Fruit fly (Drosophila melanogaster) whole organism: ENCODE measurements around the gene mRRF1.

Source experiments
- CG8478 ChIP-seq: fragments of >200 bp; optimal IDR thresholded peaks from 2 replicates; lab custom pipeline; 2018; ENCODE audit warnings: inconsistent platforms
- Dll ChIP-seq: fragments of >200 bp; optimal IDR thresholded peaks from 2 replicates; lab custom pipeline; 2017
- EcR ChIP-seq, 2 experiments: fragments of >200 bp; optimal IDR thresholded peaks; 2 replicates each; lab custom pipeline; 2017; ENCODE audit warnings: missing biosample characterization in 2 of 2, missing genetic modification characterization in 2 of 2, missing genetic modification reagents in 2 of 2
- usp ChIP-seq: fragments of >200 bp; optimal IDR thresholded peaks from 2 replicates; lab custom pipeline; 2017; ENCODE audit warnings: missing biosample characterization, missing genetic modification characterization, mixed read lengths

DNA sequence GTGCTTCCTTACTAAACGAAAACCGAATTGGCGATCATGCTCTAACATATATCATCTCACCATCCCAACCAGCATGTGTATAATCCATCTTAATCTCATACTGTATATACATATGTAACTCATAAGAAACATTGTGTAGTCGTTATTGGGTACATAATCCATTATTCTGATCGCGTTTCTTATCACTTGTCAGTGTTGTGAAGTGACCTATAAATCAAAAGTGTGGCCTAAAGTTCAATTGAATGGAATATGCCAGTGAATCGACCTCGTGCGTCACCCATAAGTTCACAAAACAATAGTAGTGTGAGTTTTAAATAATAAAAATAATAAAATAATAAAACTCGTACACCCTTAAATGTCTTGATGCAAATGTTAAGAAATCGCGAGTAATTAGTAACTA, 19.0 kb upstream of the mRRF1 start:
- TF ChIP-seq usp (GFP tag; lab: Kevin White, UChicago) (no peak), CG8478 (lab: Kevin White, UChicago) (no peak), Dll (lab: Kevin White, UChicago) (no peak), EcR (GFP tag; optimal IDR thresholded peaks at IDR 0.05; lab: Kevin White, UChicago) (no peak)
